Fruit fly (Drosophila melanogaster) whole organism, prepupa: Measurements from ENCODE around the gene Vps52.
A peak's percentile ranks its signal among the peaks of the same experiment; 100 is the strongest.

Experiments
- CG11294 ChIP-seq: fragments of 200-800 bp; sonication (Bioruptor generic); IDR thresholded peaks from 2 replicates; pipeline ENCODE4 v1.3.6; 2022; ENCODE audit warnings: missing biosample characterization, missing genetic modification characterization
- CG11902 ChIP-seq: fragments of 200-800 bp; sonication (Bioruptor generic); optimal IDR thresholded peaks from 3 replicates; lab custom pipeline; 2016; ENCODE audit warnings: missing biosample characterization, missing genetic modification characterization
- CG15336 ChIP-seq: fragments of 200-800 bp; sonication (Bioruptor generic); IDR thresholded peaks from 2 replicates; pipeline ENCODE4 v1.3.6; 2022; ENCODE audit warnings: missing biosample characterization, missing genetic modification characterization
- CG3032 ChIP-seq: fragments of 200-800 bp; optimal IDR thresholded peaks from 2 replicates; lab custom pipeline; 2019; ENCODE audit warnings: missing biosample characterization, mild to moderate bottlenecking, missing genetic modification characterization, moderate library complexity
- CG32006 ChIP-seq: fragments of 200-800 bp; sonication (Bioruptor generic); optimal IDR thresholded peaks from 3 replicates; lab custom pipeline; 2017; ENCODE audit warnings: missing biosample characterization, mild to moderate bottlenecking, missing genetic modification characterization
- CG34406 ChIP-seq: fragments of 200-800 bp; sonication (Bioruptor generic); optimal IDR thresholded peaks from 3 replicates; lab custom pipeline; 2016; ENCODE audit warnings: missing biosample characterization, missing genetic modification characterization
- CG3919 ChIP-seq: fragments of 200-800 bp; sonication (Bioruptor generic); optimal IDR thresholded peaks from 3 replicates; lab custom pipeline; 2016; ENCODE audit warnings: missing biosample characterization, missing genetic modification characterization
- CG6163 ChIP-seq: fragments of 200-800 bp; sonication (Bioruptor generic); IDR thresholded peaks from 3 replicates; pipeline ENCODE4 v1.3.6; 2022; ENCODE audit warnings: missing biosample characterization, missing genetic modification characterization
- CG6276 ChIP-seq: fragments of 200-800 bp; sonication (Bioruptor generic); optimal IDR thresholded peaks from 2 replicates; lab custom pipeline; 2017; ENCODE audit warnings: missing biosample characterization, mild to moderate bottlenecking, missing genetic modification characterization
- CG6792 ChIP-seq: fragments of 200-800 bp; sonication (Bioruptor generic); optimal IDR thresholded peaks from 3 replicates; lab custom pipeline; 2016; ENCODE audit warnings: missing biosample characterization, missing genetic modification characterization
- CG6808 ChIP-seq: fragments of 200-800 bp; sonication (Bioruptor generic); optimal IDR thresholded peaks from 3 replicates; lab custom pipeline; 2017; ENCODE audit warnings: missing biosample characterization, missing genetic modification characterization, mild to moderate bottlenecking, moderate library complexity, missing genetic modification reagents
- CG6854 ChIP-seq: fragments of 200-800 bp; sonication (Bioruptor generic); optimal IDR thresholded peaks from 2 replicates; lab custom pipeline; 2017; ENCODE audit warnings: missing biosample characterization, mild to moderate bottlenecking, missing genetic modification characterization
- CG7368 ChIP-seq: fragments of 200-800 bp; sonication (Bioruptor generic); optimal IDR thresholded peaks from 3 replicates; lab custom pipeline; 2016; ENCODE audit warnings: missing biosample characterization, missing genetic modification characterization
- CG8119 ChIP-seq: fragments of 200-800 bp; sonication (Bioruptor generic); IDR thresholded peaks from 3 replicates; pipeline ENCODE4 v1.3.6; 2022; ENCODE audit warnings: missing biosample characterization, missing genetic modification characterization
- CG8319 ChIP-seq: fragments of 200-800 bp; sonication (Bioruptor generic); optimal IDR thresholded peaks from 3 replicates; lab custom pipeline; 2016; ENCODE audit warnings: missing biosample characterization, missing genetic modification characterization
- CG8632 ChIP-seq: fragments of 200-800 bp; sonication (Bioruptor generic); optimal IDR thresholded peaks from 3 replicates; lab custom pipeline; 2016; ENCODE audit warnings: missing biosample characterization, missing genetic modification characterization
- CG9139 ChIP-seq: fragments of 200-800 bp; sonication (Bioruptor generic); optimal IDR thresholded peaks from 3 replicates; lab custom pipeline; 2017; ENCODE audit warnings: missing biosample characterization, mild to moderate bottlenecking, missing genetic modification characterization
- Eip75B ChIP-seq: fragments of 200-800 bp; sonication (Bioruptor generic); optimal IDR thresholded peaks from 3 replicates; lab custom pipeline; 2016; ENCODE audit warnings: missing biosample characterization, missing genetic modification characterization
- Eip78C ChIP-seq: fragments of 200-800 bp; sonication (Bioruptor generic); peaks from one replicate; lab custom pipeline; 2016; ENCODE audit warnings: missing biosample characterization, missing genetic modification characterization
- Eip93F ChIP-seq: fragments of 200-800 bp; sonication (Bioruptor generic); optimal IDR thresholded peaks from 2 replicates; lab custom pipeline; 2016; ENCODE audit warnings: missing biosample characterization, mild to moderate bottlenecking, missing genetic modification characterization
- Ets21C ChIP-seq: fragments of 200-800 bp; sonication (Bioruptor generic); optimal IDR thresholded peaks from 3 replicates; lab custom pipeline; 2016; ENCODE audit warnings: missing biosample characterization, missing genetic modification characterization
- Ets96B ChIP-seq: fragments of 200-800 bp; optimal IDR thresholded peaks from 2 replicates; lab custom pipeline; 2019; ENCODE audit warnings: missing biosample characterization, mild to moderate bottlenecking, missing genetic modification characterization, moderate library complexity
- Gug ChIP-seq: fragments of 200-800 bp; sonication (Bioruptor generic); IDR thresholded peaks from 2 replicates; pipeline ENCODE4 v1.3.6; 2022; ENCODE audit warnings: missing biosample characterization, missing genetic modification characterization
- Hr38 ChIP-seq: sonication (Bioruptor generic); optimal IDR thresholded peaks from 2 replicates; lab custom pipeline; 2016; ENCODE audit warnings: missing biosample characterization, missing genetic modification characterization
- Hr39 ChIP-seq: fragments of 200-800 bp; sonication (Bioruptor generic); optimal IDR thresholded peaks from 2 replicates; lab custom pipeline; 2016; ENCODE audit warnings: missing biosample characterization, missing genetic modification characterization
- Hr4 ChIP-seq: fragments of 200-800 bp; sonication (Bioruptor generic); optimal IDR thresholded peaks from 3 replicates; lab custom pipeline; 2016; ENCODE audit warnings: missing biosample characterization, missing genetic modification characterization
- Met ChIP-seq: fragments of 200-800 bp; sonication (Bioruptor generic); optimal IDR thresholded peaks from 3 replicates; lab custom pipeline; 2016; ENCODE audit warnings: missing biosample characterization, missing genetic modification characterization
- OdsH ChIP-seq: fragments of 200-800 bp; sonication (Bioruptor generic); optimal IDR thresholded peaks from 3 replicates; lab custom pipeline; 2016; ENCODE audit warnings: missing biosample characterization, missing genetic modification characterization
- Smox ChIP-seq: fragments of 200-800 bp; sonication (Bioruptor generic); optimal IDR thresholded peaks from 3 replicates; lab custom pipeline; 2016; ENCODE audit warnings: missing biosample characterization, missing genetic modification characterization
- Sox102F ChIP-seq: fragments of 200-800 bp; sonication (Bioruptor generic); optimal IDR thresholded peaks from 2 replicates; lab custom pipeline; 2016; ENCODE audit warnings: missing biosample characterization, mild to moderate bottlenecking, missing genetic modification characterization
- Sox14 ChIP-seq: fragments of 200-800 bp; sonication (Bioruptor generic); optimal IDR thresholded peaks from 3 replicates; lab custom pipeline; 2016; ENCODE audit warnings: missing biosample characterization, missing genetic modification characterization
- achi ChIP-seq: fragments of 200-800 bp; sonication (Bioruptor generic); optimal IDR thresholded peaks from 3 replicates; lab custom pipeline; 2016; ENCODE audit warnings: missing biosample characterization, missing genetic modification characterization
- acj6 ChIP-seq: fragments of 200-800 bp; sonication (Bioruptor generic); optimal IDR thresholded peaks from 3 replicates; lab custom pipeline; 2016; ENCODE audit warnings: missing biosample characterization, missing genetic modification characterization
- cyc ChIP-seq: fragments of 200-800 bp; sonication (Bioruptor generic); optimal IDR thresholded peaks from 3 replicates; lab custom pipeline; 2016; ENCODE audit warnings: missing biosample characterization, missing genetic modification characterization
- dsx ChIP-seq: fragments of 200-800 bp; optimal IDR thresholded peaks from 3 replicates; lab custom pipeline; 2019; ENCODE audit warnings: missing biosample characterization, mild to moderate bottlenecking, missing genetic modification characterization, moderate library complexity; ENCODE audit not compliant: poor library complexity, severe bottlenecking
- eg ChIP-seq: fragments of 200-800 bp; sonication (Bioruptor generic); IDR thresholded peaks from 3 replicates; pipeline ENCODE4 v1.3.6; 2022; ENCODE audit warnings: missing biosample characterization, missing genetic modification characterization
- esn ChIP-seq: fragments of 200-800 bp; sonication (Bioruptor generic); optimal IDR thresholded peaks from 2 replicates; lab custom pipeline; 2016; ENCODE audit warnings: missing biosample characterization, mild to moderate bottlenecking, missing genetic modification characterization, moderate library complexity
- fd85E ChIP-seq: fragments of 200-800 bp; sonication (Bioruptor generic); optimal IDR thresholded peaks from 3 replicates; lab custom pipeline; 2016; ENCODE audit warnings: missing biosample characterization, missing genetic modification characterization
- fkh ChIP-seq: fragments of 200-800 bp; sonication (Bioruptor generic); optimal IDR thresholded peaks from 3 replicates; lab custom pipeline; 2017; ENCODE audit warnings: missing biosample characterization, mild to moderate bottlenecking, missing genetic modification characterization, moderate library complexity
- lz ChIP-seq: fragments of 200-800 bp; sonication (Bioruptor generic); optimal IDR thresholded peaks from 3 replicates; lab custom pipeline; 2016; ENCODE audit warnings: missing biosample characterization, missing genetic modification characterization
- pdm3 ChIP-seq: fragments of 200-800 bp; sonication (Bioruptor generic); optimal IDR thresholded peaks from 3 replicates; lab custom pipeline; 2016; ENCODE audit warnings: missing biosample characterization, missing genetic modification characterization
- salr ChIP-seq, 2 experiments: fragments of 200-800 bp; sonication (Bioruptor generic); optimal IDR thresholded peaks; 3 replicates each; lab custom pipeline; 2016 to 2018; ENCODE audit warnings: missing biosample characterization in 2 of 2, missing genetic modification characterization in 2 of 2, mild to moderate bottlenecking in 1 of 2
- spab ChIP-seq: fragments of 200-800 bp; sonication (Bioruptor generic); optimal IDR thresholded peaks from 2 replicates; lab custom pipeline; 2017; ENCODE audit warnings: missing biosample characterization, mild to moderate bottlenecking, missing genetic modification characterization, missing genetic modification reagents
- ss ChIP-seq, 2 experiments: fragments of 200-800 bp; sonication (Bioruptor generic); optimal IDR thresholded peaks; 2 replicates in 1 of 2; 3 replicates in 1 of 2; lab custom pipeline; 2017 to 2018; ENCODE audit warnings: mild to moderate bottlenecking in 2 of 2, missing biosample characterization in 2 of 2, missing genetic modification characterization in 2 of 2, moderate library complexity in 1 of 2
- svp ChIP-seq: fragments of 200-800 bp; sonication (Bioruptor generic); peaks from one replicate; lab custom pipeline; 2016; ENCODE audit warnings: missing biosample characterization, missing genetic modification characterization
- topi ChIP-seq: fragments of 200-800 bp; sonication (Bioruptor generic); optimal IDR thresholded peaks from 3 replicates; lab custom pipeline; 2016; ENCODE audit warnings: missing biosample characterization, missing genetic modification characterization
- vri ChIP-seq: fragments of 200-800 bp; sonication (Bioruptor generic); optimal IDR thresholded peaks from 3 replicates; lab custom pipeline; 2016; ENCODE audit warnings: missing biosample characterization, mild to moderate bottlenecking, missing genetic modification characterization

Vps52 gene

DNA sequence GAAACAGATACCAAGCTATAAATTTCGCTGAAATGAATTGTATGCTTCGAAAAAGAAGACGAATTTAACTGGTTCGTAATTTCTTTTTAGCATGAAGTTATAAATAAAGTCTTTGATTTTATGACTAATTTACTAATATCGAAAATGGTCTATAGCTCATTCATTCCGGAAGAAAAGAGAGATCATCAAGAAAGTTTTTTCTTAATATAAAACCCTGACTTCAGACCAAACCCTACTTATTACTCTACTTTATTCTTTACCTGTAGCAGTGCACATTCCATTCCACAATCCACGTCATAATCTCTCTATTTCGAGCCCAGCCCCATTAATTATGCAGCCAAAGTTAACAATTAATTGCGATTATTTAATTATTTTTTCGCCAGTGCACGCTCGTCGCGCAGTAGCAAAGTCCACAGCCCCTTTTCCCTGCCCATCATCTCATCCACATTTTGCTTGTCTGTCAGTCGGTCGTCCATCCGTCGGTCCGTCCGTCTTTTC lies 29.7 kb downstream of the Vps52 start (continued):
- TF ChIP-seq fd85E (GFP tag; lab: Kevin White, UChicago) = no peak
- peak; percentile 29 for TF ChIP-seq CG34406
- peak; percentile 48 for TF ChIP-seq Hr4 (GFP tag; lab: Kevin White, UChicago)
- no peak for TF ChIP-seq fkh (GFP tag; lab: Kevin White, UChicago)
- TF ChIP-seq CG11902 = peak; percentile 1
- TF ChIP-seq Sox14 (GFP tag; lab: Kevin White, UChicago) = peak; percentile 43
- no peak for TF ChIP-seq Smox (GFP tag; lab: Kevin White, UChicago)
- TF ChIP-seq CG6163 (GFP tag; lab: Robert Waterston, UW) = no peak
- TF ChIP-seq pdm3 (GFP tag; lab: Kevin White, UChicago) = peak; percentile 16
- no peak for TF ChIP-seq Gug (GFP tag; lab: Robert Waterston, UW)
- peak; percentile 27 for TF ChIP-seq dsx (GFP tag; lab: Kevin White, UChicago)
- peak; percentile 27; the same call in 1 of the 3 replicates for TF ChIP-seq CG8119 (GFP tag; lab: Robert Waterston, UW)
- TF ChIP-seq cyc (GFP tag; lab: Kevin White, UChicago) = no peak
- TF ChIP-seq CG6792 (GFP tag; lab: Kevin White, UChicago) = peak; percentile 35

DNA sequence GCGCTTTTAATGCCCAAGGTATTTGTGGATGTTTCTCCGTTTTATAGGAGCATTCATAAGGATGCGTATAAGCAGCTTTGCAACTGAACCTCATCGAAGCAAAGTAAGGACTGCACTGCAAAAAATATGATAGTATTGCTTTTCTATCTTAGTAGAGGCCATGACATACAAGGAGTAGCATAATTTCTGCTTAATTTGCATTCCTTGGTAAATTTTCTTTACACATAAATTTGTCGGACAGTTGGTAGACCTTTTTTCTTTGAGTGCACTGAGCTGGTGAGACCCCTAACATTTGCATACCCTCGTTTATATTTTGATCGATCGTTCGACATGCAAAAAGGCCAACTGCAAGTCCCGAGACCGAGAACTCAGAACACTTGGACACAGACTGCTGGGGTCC lies 30.8 kb downstream of the Vps52 start:
- TF ChIP-seq salr (GFP tag; optimal IDR thresholded peaks at IDR 0.05; lab: Kevin White, UChicago) (peak; percentile 4 to 9), Eip93F (GFP tag; lab: Kevin White, UChicago) (peak; percentile 75), CG6808 (peak; percentile 21), CG3032 (tag; lab: Kevin White, UChicago) (peak; percentile 45), Hr39 (peak; percentile 86), CG3919 (GFP tag; lab: Kevin White, UChicago) (peak; percentile 70), CG6792 (GFP tag; lab: Kevin White, UChicago) (peak; percentile 66), Hr38 (GFP tag; lab: Kevin White, UChicago) (no peak), Eip75B (GFP tag; lab: Kevin White, UChicago) (peak; percentile 70), ss (GFP tag; optimal IDR thresholded peaks at IDR 0.05; lab: Kevin White, UChicago) (peak; percentile 37 to 53), OdsH (GFP tag; lab: Kevin White, UChicago) (peak; percentile 61), Gug (GFP tag; lab: Robert Waterston, UW) (no peak), topi (peak; percentile 82), cyc (GFP tag; lab: Kevin White, UChicago) (peak; percentile 84), svp (GFP tag; lab: Kevin White, UChicago) (peak; percentile 93), eg (GFP tag; lab: Robert Waterston, UW) (0 out of 3 replicates have a peak, but pooled peaks have one; percentile 26), Sox102F (GFP tag; lab: Kevin White, UChicago) (peak; percentile 84), achi (peak; percentile 56), fd85E (GFP tag; lab: Kevin White, UChicago) (no peak), vri (GFP tag; lab: Kevin White, UChicago) (peak; percentile 80), Eip78C (GFP tag; lab: Kevin White, UChicago) (peak; percentile 87), Ets96B (tag; lab: Kevin White, UChicago) (peak; percentile 65), CG11294 (no peak), CG32006 (peak; percentile 29), Smox (GFP tag; lab: Kevin White, UChicago) (peak; percentile 82), Sox14 (GFP tag; lab: Kevin White, UChicago) (peak; percentile 64), CG11902 (peak; percentile 41), CG6276 (GFP tag; lab: Kevin White, UChicago) (no peak), CG8319 (GFP tag; lab: Kevin White, UChicago) (peak; percentile 34), spab (peak; percentile 44), Ets21C (peak; percentile 73), CG6163 (GFP tag; lab: Robert Waterston, UW) (peak; percentile 76; the same call in 2 of the 3 replicates), CG6854 (peak; percentile 47), CG7368 (peak; percentile 33), pdm3 (GFP tag; lab: Kevin White, UChicago) (peak; percentile 54), lz (GFP tag; lab: Kevin White, UChicago) (peak; percentile 82), acj6 (GFP tag; lab: Kevin White, UChicago) (peak; percentile 68), dsx (GFP tag; lab: Kevin White, UChicago) (peak; percentile 51), CG8119 (GFP tag; lab: Robert Waterston, UW) (no peak), CG34406 (peak; percentile 47), CG9139 (peak; percentile 41), CG8632 (GFP tag; lab: Kevin White, UChicago) (peak; percentile 41), Met (GFP tag; lab: Kevin White, UChicago) (peak; percentile 85), CG15336 (no peak), esn (GFP tag; lab: Kevin White, UChicago) (peak; percentile 90)
